Worm (Caenorhabditis elegans) whole organism, early embryonic: ENCODE data around the gene rab-1.

ENCODE experiments used
- B0310.2 ChIP-seq: sonication (generic microtip); optimal IDR thresholded peaks from 2 replicates; lab custom pipeline; 2016; ENCODE audit warnings: mild to moderate bottlenecking, missing genetic modification characterization, missing compliant biosample characterization
- F13C5.2 ChIP-seq: sonication (generic microtip); optimal IDR thresholded peaks from 2 replicates; lab custom pipeline; 2017; ENCODE audit warnings: mild to moderate bottlenecking, missing genetic modification characterization, inconsistent platforms, missing compliant biosample characterization
- aly-1 ChIP-seq: sonication (generic microtip); optimal IDR thresholded peaks from 2 replicates; lab custom pipeline; 2016; ENCODE audit warnings: missing genetic modification characterization, missing compliant biosample characterization
- ama-1 ChIP-seq: fragments of 150-350 bp; optimal IDR thresholded peaks from 2 replicates; lab custom pipeline; 2014
- ceh-13 ChIP-seq: fragments of 200-800 bp; sonication (Bioruptor generic); optimal IDR thresholded peaks from 2 replicates; lab custom pipeline; 2018; ENCODE audit warnings: mild to moderate bottlenecking, missing genetic modification characterization, missing compliant biosample characterization
- ceh-36 ChIP-seq: sonication (generic microtip); optimal IDR thresholded peaks from 2 replicates; lab custom pipeline; 2016; ENCODE audit warnings: missing genetic modification characterization, inconsistent platforms, missing compliant biosample characterization
- ets-7 ChIP-seq: sonication (generic microtip); optimal IDR thresholded peaks from 2 replicates; lab custom pipeline; 2016; ENCODE audit warnings: missing genotype, missing genetic modification characterization, missing compliant biosample characterization
- flt-1 ChIP-seq: fragments of 200-800 bp; sonication (Bioruptor generic); IDR thresholded peaks from 2 replicates; pipeline ENCODE4 v1.3.6; 2022; ENCODE audit warnings: missing genetic modification characterization, missing compliant biosample characterization
- hmbx-1 ChIP-seq: sonication (generic microtip); optimal IDR thresholded peaks from 2 replicates; lab custom pipeline; 2016; ENCODE audit warnings: mild to moderate bottlenecking, missing genetic modification characterization, missing compliant biosample characterization
- hmg-4 ChIP-seq: fragments of 200-800 bp; sonication (Bioruptor generic); optimal IDR thresholded peaks from 2 replicates; lab custom pipeline; 2018; ENCODE audit warnings: mild to moderate bottlenecking, missing genetic modification characterization, missing compliant biosample characterization
- hnd-1 ChIP-seq: sonication (generic microtip); optimal IDR thresholded peaks from 2 replicates; lab custom pipeline; 2016; ENCODE audit warnings: missing genetic modification characterization, missing compliant biosample characterization
- pes-1 ChIP-seq: fragments of 200-800 bp; sonication (Bioruptor generic); IDR thresholded peaks from 2 replicates; pipeline ENCODE4 v1.3.6; 2022; ENCODE audit warnings: missing genetic modification reagents, missing genetic modification characterization, missing compliant biosample characterization
- scrt-1 ChIP-seq: fragments of 200-800 bp; sonication (Bioruptor generic); IDR thresholded peaks from 2 replicates; pipeline ENCODE4 v1.3.6; 2022; ENCODE audit warnings: missing genetic modification characterization, missing compliant biosample characterization
- sea-1 ChIP-seq: fragments of 200-800 bp; sonication (Bioruptor generic); conservative IDR thresholded peaks from 2 replicates; pipeline ENCODE4 v1.3.6; 2022; ENCODE audit warnings: missing genetic modification characterization, missing compliant biosample characterization
- tbx-11 ChIP-seq: fragments of 200-800 bp; sonication (Bioruptor generic); IDR thresholded peaks from 2 replicates; pipeline ENCODE4 v1.3.6; 2022; ENCODE audit warnings: missing genetic modification characterization, missing compliant biosample characterization
- tbx-37 ChIP-seq: fragments of 200-800 bp; sonication (Bioruptor generic); conservative IDR thresholded peaks from 2 replicates; pipeline ENCODE4 v1.3.6; 2022; ENCODE audit warnings: missing genetic modification reagents, missing genetic modification characterization, missing compliant biosample characterization
- tra-4 ChIP-seq: sonication (generic microtip); optimal IDR thresholded peaks from 2 replicates; lab custom pipeline; 2017; ENCODE audit warnings: missing genetic modification characterization, missing compliant biosample characterization

rab-1 gene

DNA sequence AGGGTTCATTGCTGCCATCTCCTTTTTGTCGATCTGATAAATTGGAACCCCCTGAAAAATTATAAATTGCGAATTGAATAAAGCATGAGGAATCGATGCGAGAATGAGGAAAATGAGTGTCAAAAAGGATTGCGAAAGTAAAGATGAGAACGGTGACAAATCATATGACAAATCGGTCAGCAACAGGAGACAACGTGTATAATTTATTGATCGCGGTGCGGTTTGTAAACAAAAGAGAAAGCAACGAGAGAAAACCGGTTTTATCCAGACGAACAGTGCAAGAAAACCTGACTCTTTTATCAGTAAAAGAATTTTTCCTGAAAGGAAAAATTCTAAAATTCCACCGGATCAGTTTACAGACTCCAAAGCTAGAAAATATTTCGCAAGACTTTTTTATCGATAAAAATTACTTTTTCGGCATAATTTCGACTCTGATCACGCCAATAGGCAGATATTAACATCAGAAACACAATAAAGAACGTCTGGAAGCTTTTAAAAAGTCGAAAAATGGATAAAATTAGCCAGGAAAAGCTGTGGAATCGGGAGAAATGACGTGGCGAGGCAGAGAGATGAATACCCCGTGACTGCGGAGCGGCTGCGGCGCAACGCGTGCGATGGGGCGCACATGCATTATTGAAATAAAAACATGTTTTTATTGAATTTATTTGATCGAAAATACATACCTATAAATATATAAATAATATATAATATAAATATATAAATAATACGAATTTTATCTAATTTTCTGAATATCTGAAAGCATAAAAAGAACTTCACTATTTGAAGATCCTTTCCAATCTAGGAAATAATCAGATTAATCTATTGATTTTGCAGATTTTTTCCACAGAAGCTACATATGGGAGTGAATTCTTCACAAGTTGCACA is at the start of gene rab-1, which contains the start of gene C39F7.5:
Gene rab-1 (minus strand): TSS at position 51 of the 885 bp plus-strand sequence.
Gene C39F7.5 (plus strand): TSS at position 835 of the 885 bp plus-strand sequence.
- no peak for TF ChIP-seq ceh-36
- TF ChIP-seq F13C5.2, result peak; percentile 5

DNA sequence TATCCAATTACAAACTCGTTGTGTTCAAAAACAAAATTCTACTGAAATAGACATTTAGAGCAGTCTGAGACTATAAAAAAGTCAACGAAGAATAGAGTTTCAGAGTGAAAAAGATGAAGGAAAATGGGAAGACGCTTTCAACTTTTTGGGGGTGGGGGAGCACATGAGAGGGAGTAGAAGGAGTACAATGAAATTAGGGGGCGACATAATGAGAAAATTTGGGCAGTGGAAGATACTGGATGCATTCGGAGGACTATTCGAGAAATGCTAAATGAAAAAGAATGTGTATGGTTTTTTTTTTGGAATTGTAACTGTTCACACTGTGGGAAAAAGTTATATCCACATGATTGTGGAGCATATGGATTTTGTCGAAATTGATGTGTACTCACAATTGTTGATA is 49.5 kb upstream of the rab-1 start:
- TF ChIP-seq tbx-37 (GFP tag; lab: Robert Waterston, UW) (no peak), ceh-36 (no peak), F13C5.2 (no peak), ets-7 (tag; lab: Kevin White, UChicago) (no peak), hnd-1 (tag; lab: Kevin White, UChicago) (no peak), tra-4 (tag; lab: Kevin White, UChicago) (no peak), pes-1 (no peak), ama-1 (lab: Kevin White, UChicago) (no peak), sea-1 (no peak), hmbx-1 (no peak), aly-1 (tag; lab: Kevin White, UChicago) (no peak), ceh-13 (GFP tag; lab: Kevin White, UChicago) (no peak), hmg-4 (GFP tag; lab: Kevin White, UChicago) (no peak), flt-1 (GFP tag; lab: Robert Waterston, UW) (no peak), scrt-1 (no peak), tbx-11 (GFP tag; lab: Robert Waterston, UW) (no peak), B0310.2 (tag; lab: Kevin White, UChicago) (no peak)

DNA sequence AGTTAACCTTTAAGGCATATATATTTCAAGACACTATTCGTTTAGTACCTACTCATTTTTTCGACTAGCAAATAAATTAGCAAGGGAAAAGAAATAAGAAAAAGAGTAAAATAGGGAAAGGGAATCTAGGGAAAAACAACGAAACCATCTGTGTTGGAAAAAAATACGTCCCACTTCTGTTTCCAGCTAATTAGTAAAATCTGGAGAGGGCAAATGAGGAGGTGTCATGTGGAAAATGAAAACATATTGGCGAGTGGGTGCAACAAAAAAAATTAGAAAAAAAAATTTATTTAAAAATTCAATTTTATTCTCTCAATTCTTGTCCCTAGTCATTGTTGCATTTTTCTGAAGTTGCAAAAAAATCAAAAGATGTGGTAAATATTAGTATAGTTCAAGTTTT is 43.9 kb upstream of the rab-1 start:
- TF ChIP-seq ets-7 (tag; lab: Kevin White, UChicago) (no peak), ceh-36 (no peak), hmg-4 (GFP tag; lab: Kevin White, UChicago) (no peak), flt-1 (GFP tag; lab: Robert Waterston, UW) (no peak), sea-1 (no peak), ceh-13 (GFP tag; lab: Kevin White, UChicago) (no peak), tra-4 (tag; lab: Kevin White, UChicago) (no peak), F13C5.2 (no peak), pes-1 (no peak), aly-1 (tag; lab: Kevin White, UChicago) (no peak), scrt-1 (no peak), hnd-1 (tag; lab: Kevin White, UChicago) (no peak), hmbx-1 (no peak), B0310.2 (tag; lab: Kevin White, UChicago) (no peak), ama-1 (lab: Kevin White, UChicago) (no peak), tbx-11 (GFP tag; lab: Robert Waterston, UW) (no peak), tbx-37 (GFP tag; lab: Robert Waterston, UW) (no peak)

DNA sequence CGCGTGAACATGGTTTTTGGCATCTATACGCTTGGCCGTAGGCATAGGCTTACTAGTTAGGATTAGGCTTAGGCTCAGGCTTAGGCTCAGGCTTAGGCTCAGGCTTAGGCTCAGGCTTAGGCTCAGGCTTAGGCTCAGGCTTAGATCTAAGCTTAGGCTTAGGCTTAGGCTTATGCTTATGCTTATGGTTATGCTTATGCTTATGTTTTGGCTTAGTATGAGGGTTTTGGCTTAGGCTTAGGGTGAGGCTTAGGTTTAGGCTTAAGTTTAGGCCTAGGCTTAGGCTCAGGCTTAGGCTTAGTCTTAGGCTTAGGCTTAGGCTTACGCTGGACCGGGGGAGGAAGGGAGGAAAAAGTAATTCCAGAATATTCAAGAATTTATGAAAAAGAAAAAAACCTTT is 42.1 kb upstream of the rab-1 start:
- TF ChIP-seq ceh-36, result peak; percentile 63
- TF ChIP-seq pes-1, result no peak

DNA sequence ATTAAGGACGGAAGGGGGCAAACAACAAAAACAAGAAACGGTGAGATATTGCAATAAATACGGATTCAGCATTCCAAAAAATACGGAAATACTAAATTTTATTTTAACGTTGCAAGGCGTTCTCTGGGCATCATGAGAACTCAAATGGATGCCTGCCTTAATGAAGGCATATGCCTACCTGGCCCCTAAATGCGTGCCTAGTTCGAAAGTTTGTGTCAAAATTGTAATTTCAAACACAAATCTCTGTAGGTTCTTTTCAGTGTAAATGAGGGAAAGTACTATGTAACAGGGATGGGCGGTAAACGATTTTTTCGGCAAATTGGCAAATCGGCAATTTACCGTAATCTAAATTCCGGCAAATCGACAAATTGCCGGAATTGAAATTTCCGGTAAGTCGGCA is 38.3 kb upstream of the rab-1 start:
- no peak for TF ChIP-seq ceh-36
- TF ChIP-seq ama-1 (lab: Kevin White, UChicago), result no peak
- no peak for TF ChIP-seq flt-1 (GFP tag; lab: Robert Waterston, UW)
- TF ChIP-seq hnd-1 (tag; lab: Kevin White, UChicago), result no peak
- TF ChIP-seq hmbx-1, result no peak
- no peak for TF ChIP-seq ceh-13 (GFP tag; lab: Kevin White, UChicago)
- TF ChIP-seq tbx-37 (GFP tag; lab: Robert Waterston, UW), result no peak
- TF ChIP-seq tbx-11 (GFP tag; lab: Robert Waterston, UW), result no peak
- TF ChIP-seq tra-4 (tag; lab: Kevin White, UChicago), result no peak
- TF ChIP-seq sea-1, result no peak
- TF ChIP-seq ets-7 (tag; lab: Kevin White, UChicago), result no peak
- TF ChIP-seq F13C5.2, result no peak
- no peak for TF ChIP-seq pes-1
- TF ChIP-seq hmg-4 (GFP tag; lab: Kevin White, UChicago), result no peak

DNA sequence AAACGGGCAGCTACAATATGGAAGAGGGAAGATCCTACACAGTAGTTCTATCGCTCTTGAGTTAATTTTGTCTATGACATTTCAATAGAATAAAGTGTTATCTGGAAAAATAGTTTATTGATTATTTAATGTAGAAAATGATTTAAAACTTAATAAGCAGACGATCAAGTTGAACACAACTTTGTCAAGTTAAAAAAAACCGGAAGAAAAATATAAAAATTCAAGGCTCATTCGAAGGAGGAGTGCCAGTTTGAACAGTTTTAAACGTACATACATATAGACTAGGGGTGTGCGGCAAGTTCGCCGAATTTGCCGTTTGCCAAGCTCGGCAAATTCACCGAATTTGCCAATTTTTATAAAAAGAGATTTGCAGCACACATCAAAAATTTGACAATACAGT is 35.4 kb upstream of the rab-1 start, which contains the start of gene egl-2:
Gene egl-2 (minus strand): TSS at position 101 of the 400 bp plus-strand sequence.
- TF ChIP-seq ceh-13 (GFP tag; lab: Kevin White, UChicago) (no peak), tbx-11 (GFP tag; lab: Robert Waterston, UW) (no peak), B0310.2 (tag; lab: Kevin White, UChicago) (no peak), F13C5.2 (no peak)

DNA sequence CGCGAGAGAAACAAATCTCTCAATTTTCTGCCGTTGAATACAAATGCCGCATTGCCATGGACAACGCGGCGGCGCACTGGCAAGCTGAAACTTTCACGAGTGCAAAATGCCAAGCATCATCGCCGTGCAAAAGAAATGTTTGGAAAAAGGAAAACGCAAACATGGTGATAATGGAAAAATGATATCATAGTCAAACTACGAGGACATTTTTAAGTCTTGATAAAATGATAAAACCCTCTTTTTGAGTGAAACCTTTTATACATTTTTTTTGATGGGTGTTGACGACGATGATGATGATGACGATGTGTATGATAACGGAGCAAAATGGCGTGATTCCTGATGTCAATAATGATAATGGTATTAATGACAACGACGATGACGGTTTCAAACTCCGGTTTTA is 23.5 kb upstream of the rab-1 start:
- TF ChIP-seq ceh-13 (GFP tag; lab: Kevin White, UChicago) (no peak), hnd-1 (tag; lab: Kevin White, UChicago) (no peak), ets-7 (tag; lab: Kevin White, UChicago) (no peak), pes-1 (no peak), aly-1 (tag; lab: Kevin White, UChicago) (no peak), ceh-36 (no peak), B0310.2 (tag; lab: Kevin White, UChicago) (no peak), sea-1 (no peak), flt-1 (GFP tag; lab: Robert Waterston, UW) (no peak), hmbx-1 (no peak), ama-1 (lab: Kevin White, UChicago) (no peak), tbx-37 (GFP tag; lab: Robert Waterston, UW) (no peak), tra-4 (tag; lab: Kevin White, UChicago) (no peak), scrt-1 (no peak)
